Worm (Caenorhabditis elegans): ENCODE results near the gene ccch-3.

The ccch-3 gene

ce11 chrV:12697364-12697901, 37.9 kb upstream of the ccch-3 start, which contains the start of gene istr-1 (continued):
- peak; percentile 53 for TF ChIP-seq lin-14 (GFP tag; optimal IDR thresholded peaks at IDR 0.05)
- TF ChIP-seq lin-35 (GFP tag; optimal IDR thresholded peaks at IDR 0.05) = peak; percentile 33 to 52

ce11 chrV:12696790-12697189, 37.3 kb upstream of the ccch-3 start:
- TF ChIP-seq dpl-1 (GFP tag; optimal IDR thresholded peaks at IDR 0.05) (no peak), C34B4.2 (tag; optimal IDR thresholded peaks at IDR 0.05) (no peak)

ce11 chrV:12695968-12696367, 36.5 kb upstream of the ccch-3 start, which contains the start of gene K10C8.4:
Gene K10C8.4, plus strand, starts transcription at chrV:12696268.
- TF ChIP-seq blmp-1 (tag; optimal IDR thresholded peaks at IDR 0.05) (no peak), nhr-90 (tag; optimal IDR thresholded peaks at IDR 0.05; ENCODE audit: poor library complexity) (no peak), pqm-1 (tag; optimal IDR thresholded peaks at IDR 0.05) (no peak), unc-86 (tag; optimal IDR thresholded peaks at IDR 0.05) (no peak), unc-30 (tag; optimal IDR thresholded peaks at IDR 0.05) (no peak), lir-3 (tag; optimal IDR thresholded peaks at IDR 0.05; ENCODE audit: poor library complexity) (no peak), ceh-90 (tag; optimal IDR thresholded peaks at IDR 0.05) (no peak), xbp-1 (tag; optimal IDR thresholded peaks at IDR 0.05) (no peak), fos-1 (tag; optimal IDR thresholded peaks at IDR 0.05) (no peak), hpl-2 (GFP tag; optimal IDR thresholded peaks at IDR 0.05) (no peak), lin-35 (GFP tag; optimal IDR thresholded peaks at IDR 0.05) (no peak), sup-37 (GFP tag; optimal IDR thresholded peaks at IDR 0.05) (no peak), C16A3.4 (tag; optimal IDR thresholded peaks at IDR 0.05) (no peak), dsc-1 (tag; optimal IDR thresholded peaks at IDR 0.05) (no peak), dpl-1 (GFP tag; optimal IDR thresholded peaks at IDR 0.05) (no peak), rnt-1 (tag; optimal IDR thresholded peaks at IDR 0.05) (no peak), ets-5 (GFP tag; IDR thresholded peaks at IDR 0.05) (no peak), zag-1 (tag; optimal IDR thresholded peaks at IDR 0.05) (no peak), C34B4.2 (tag; optimal IDR thresholded peaks at IDR 0.05) (no peak)

- no peak for TF ChIP-seq tlp-1 (tag; optimal IDR thresholded peaks at IDR 0.05)
- no peak for TF ChIP-seq lsy-2 (tag; optimal IDR thresholded peaks at IDR 0.05)
- no peak for TF ChIP-seq F16B12.6 (tag; optimal IDR thresholded peaks at IDR 0.05)
- no peak for TF ChIP-seq nhr-85 (tag)
- TF ChIP-seq ets-5 (GFP tag; IDR thresholded peaks at IDR 0.05) = no peak
- TF ChIP-seq nhr-71 (tag; optimal IDR thresholded peaks at IDR 0.05) = no peak
- TF ChIP-seq nhr-20 (tag; optimal IDR thresholded peaks at IDR 0.05) = no peak
- TF ChIP-seq xbp-1 (tag; optimal IDR thresholded peaks at IDR 0.05) = no peak
- TF ChIP-seq unc-86 (tag; optimal IDR thresholded peaks at IDR 0.05) = no peak
- no peak for TF ChIP-seq elt-3 (tag; optimal IDR thresholded peaks at IDR 0.05)
- no peak for TF ChIP-seq lin-39 (tag; optimal IDR thresholded peaks at IDR 0.05)
- no peak for TF ChIP-seq egl-13 (tag; optimal IDR thresholded peaks at IDR 0.05)
These were observed 35.7 kb upstream of the ccch-3 start, which contains the start of gene parn-1 for ce11 chrV:12695155-12695554. Gene parn-1, minus strand, starts transcription at chrV:12695255.

ce11 chrV:12683205-12683604, 23.7 kb upstream of the ccch-3 start:
- TF ChIP-seq nhr-90 (tag; optimal IDR thresholded peaks at IDR 0.05; ENCODE audit: poor library complexity) (peak; percentile 7), mep-1 (tag; optimal IDR thresholded peaks at IDR 0.05) (no peak), nhr-20 (tag; optimal IDR thresholded peaks at IDR 0.05) (peak; percentile 15)

ce11 chrV:12679807-12680206, 20.3 kb upstream of the ccch-3 start, which contains the start of gene frpr-15:
Gene frpr-15, plus strand, starts transcription at chrV:12680107.
- peak; percentile 9 for TF ChIP-seq fkh-10 (GFP tag; optimal IDR thresholded peaks at IDR 0.05)
- no peak for TF ChIP-seq snpc-4 (tag; optimal IDR thresholded peaks at IDR 0.05)
